Worm (Caenorhabditis elegans): ENCODE measurements around the gene K08H2.5.

K08H2.5 gene

DNA sequence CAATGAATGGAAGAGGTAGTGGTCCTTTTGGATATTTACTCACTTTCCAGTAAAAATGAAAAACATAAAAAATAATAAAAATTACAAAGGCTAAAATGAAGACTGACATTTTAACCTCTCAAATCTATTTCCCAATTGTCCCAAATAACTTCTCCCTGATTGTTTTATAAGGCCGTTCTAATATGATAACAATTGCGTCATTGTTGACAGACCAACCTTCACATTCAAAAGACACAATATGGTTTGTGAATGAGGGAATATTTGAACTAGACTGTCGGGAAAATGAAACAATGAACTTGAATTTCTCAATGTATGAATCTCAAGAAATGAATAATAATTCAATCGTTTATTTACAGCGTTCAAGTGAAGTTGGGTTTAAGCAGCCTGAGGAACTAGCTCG is 25.1 kb upstream of the K08H2.5 start, which contains the start of gene cyp-14A1:
TSS of gene cyp-14A1 (minus strand) at position 126 of the 400 bp plus-strand sequence.
- TF ChIP-seq med-1 (GFP tag; optimal IDR thresholded peaks at IDR 0.05; ENCODE audit: insufficient read depth) = no peak
- no peak for TF ChIP-seq ztf-23 (GFP tag; IDR thresholded peaks at IDR 0.05)
- no peak for TF ChIP-seq flt-1 (GFP tag; IDR thresholded peaks at IDR 0.05)
- TF ChIP-seq tab-1 (GFP tag; IDR thresholded peaks at IDR 0.05) = no peak
- TF ChIP-seq klf-2 (GFP tag; conservative IDR thresholded peaks at IDR 0.05) = no peak
- no peak for TF ChIP-seq T22C8.4 (GFP tag; IDR thresholded peaks at IDR 0.05)
- no peak for TF ChIP-seq ref-1 (GFP tag; conservative IDR thresholded peaks at IDR 0.05)
- no peak for TF ChIP-seq cog-1 (tag; optimal IDR thresholded peaks at IDR 0.05)
- no peak for TF ChIP-seq ztf-29 (GFP tag; IDR thresholded peaks at IDR 0.05)

DNA sequence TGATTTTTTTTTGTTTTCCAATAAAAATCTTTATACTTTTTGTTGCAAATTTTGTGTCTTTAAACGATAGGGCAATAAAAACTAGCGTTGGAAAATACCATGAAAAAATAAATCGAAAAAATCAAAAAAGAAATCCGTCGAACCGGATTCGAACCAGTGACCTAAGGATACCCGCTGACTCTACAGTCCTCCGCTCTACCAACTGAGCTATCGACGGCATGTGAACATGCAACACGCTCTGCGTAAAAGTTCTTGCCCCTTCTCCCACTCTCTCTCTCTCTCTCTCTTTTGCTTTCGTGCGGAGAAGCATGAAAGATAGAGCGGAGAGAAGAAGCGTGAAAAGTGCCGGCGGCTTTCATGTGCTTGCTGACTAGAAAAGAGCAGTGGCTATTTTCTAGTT is 22.4 kb upstream of the K08H2.5 start:
- peak; percentile 90 for TF ChIP-seq klf-2 (GFP tag; conservative IDR thresholded peaks at IDR 0.05)
- TF ChIP-seq ztf-29 (GFP tag; IDR thresholded peaks at IDR 0.05) = peak; percentile 88
- TF ChIP-seq T22C8.4 (GFP tag; IDR thresholded peaks at IDR 0.05) = peak; percentile 89
- peak; percentile 92 for TF ChIP-seq flt-1 (GFP tag; IDR thresholded peaks at IDR 0.05)
- peak; percentile 92 for TF ChIP-seq tab-1 (GFP tag; IDR thresholded peaks at IDR 0.05)
- TF ChIP-seq med-1 (GFP tag; optimal IDR thresholded peaks at IDR 0.05; ENCODE audit: insufficient read depth) = peak; percentile 28
- peak; percentile 94 for TF ChIP-seq ztf-23 (GFP tag; IDR thresholded peaks at IDR 0.05)
- TF ChIP-seq ref-1 (GFP tag; conservative IDR thresholded peaks at IDR 0.05) = peak; percentile 77
- peak; percentile 44 for TF ChIP-seq cog-1 (tag; optimal IDR thresholded peaks at IDR 0.05)

ce11 chrX:13262195-13262594 is 20.1 kb upstream of the K08H2.5 start, which contains the start of gene K09A11.1:
Gene K09A11.1, plus strand, starts transcription at chrX:13262495.
- no peak for TF ChIP-seq ref-1 (GFP tag; conservative IDR thresholded peaks at IDR 0.05)
- no peak for TF ChIP-seq klf-2 (GFP tag; conservative IDR thresholded peaks at IDR 0.05)
- TF ChIP-seq med-1 (GFP tag; optimal IDR thresholded peaks at IDR 0.05; ENCODE audit: insufficient read depth) = no peak
- no peak for TF ChIP-seq ztf-23 (GFP tag; IDR thresholded peaks at IDR 0.05)
- no peak for TF ChIP-seq ztf-29 (GFP tag; IDR thresholded peaks at IDR 0.05)
- TF ChIP-seq T22C8.4 (GFP tag; IDR thresholded peaks at IDR 0.05) = no peak
- TF ChIP-seq tab-1 (GFP tag; IDR thresholded peaks at IDR 0.05) = no peak
- no peak for TF ChIP-seq flt-1 (GFP tag; IDR thresholded peaks at IDR 0.05)
- TF ChIP-seq cog-1 (tag; optimal IDR thresholded peaks at IDR 0.05) = no peak

DNA sequence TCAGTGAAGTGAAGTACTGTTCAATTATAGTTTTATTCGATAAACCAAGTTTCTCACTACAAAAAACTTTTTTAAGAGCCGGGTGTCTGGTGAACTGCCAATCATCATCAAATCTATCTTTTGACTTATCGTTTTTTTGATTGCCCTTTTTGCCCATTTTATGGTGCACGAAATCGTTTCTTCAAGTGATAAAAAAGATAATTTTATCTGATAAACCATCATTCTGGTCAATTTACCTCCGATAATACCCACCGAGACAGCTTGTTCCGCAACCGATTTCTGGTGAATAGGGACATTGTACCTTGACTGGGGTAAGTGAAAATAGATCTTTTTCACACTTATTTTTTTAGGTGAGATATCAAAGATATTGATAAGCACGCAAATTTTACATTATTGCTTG is 15.4 kb upstream of the K08H2.5 start, which contains the start of gene K08H2.10:
TSS of gene K08H2.10 (plus strand) at position 230 of the 400 bp plus-strand sequence.
- TF ChIP-seq tab-1 (GFP tag; IDR thresholded peaks at IDR 0.05) (no peak), ztf-29 (GFP tag; IDR thresholded peaks at IDR 0.05) (no peak), cog-1 (tag; optimal IDR thresholded peaks at IDR 0.05) (no peak)

ce11 chrX:13251914-13252434 is 9.8 kb upstream of the K08H2.5 start, which contains the start of gene nhr-32:
Gene nhr-32, plus strand, starts transcription at chrX:13251964.
- no peak for TF ChIP-seq flt-1 (GFP tag; IDR thresholded peaks at IDR 0.05)
- no peak for TF ChIP-seq ztf-23 (GFP tag; IDR thresholded peaks at IDR 0.05)
- TF ChIP-seq cog-1 (tag; optimal IDR thresholded peaks at IDR 0.05) = no peak
- no peak for TF ChIP-seq tab-1 (GFP tag; IDR thresholded peaks at IDR 0.05)

DNA sequence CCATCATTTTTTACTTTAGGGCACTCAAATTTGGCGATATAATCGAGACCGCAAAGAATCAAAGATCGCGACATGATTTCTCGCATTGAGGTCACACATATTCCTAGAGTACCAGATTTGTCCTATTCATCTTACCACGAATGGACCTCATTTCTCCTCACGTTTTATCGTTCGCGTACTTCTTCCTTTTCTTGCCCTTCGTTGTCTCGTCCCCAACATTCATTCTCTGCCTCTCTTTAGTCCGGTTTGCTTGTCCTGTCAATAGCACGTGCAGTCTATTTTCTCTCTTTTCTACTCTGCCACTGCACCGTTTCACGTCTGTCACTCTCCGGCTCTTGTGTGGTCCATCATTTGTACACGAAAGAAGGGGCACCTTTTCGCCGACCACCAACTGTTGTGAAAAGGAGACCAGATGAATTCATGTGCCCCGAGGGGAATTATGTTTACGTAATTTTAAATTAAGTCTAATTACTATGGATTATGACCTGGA is 9.3 kb upstream of the K08H2.5 start:
- TF ChIP-seq cog-1 (tag; optimal IDR thresholded peaks at IDR 0.05) (peak; percentile 30), ref-1 (GFP tag; conservative IDR thresholded peaks at IDR 0.05) (no peak), tab-1 (GFP tag; IDR thresholded peaks at IDR 0.05) (no peak), ztf-29 (GFP tag; IDR thresholded peaks at IDR 0.05) (no peak), ztf-23 (GFP tag; IDR thresholded peaks at IDR 0.05) (no peak), klf-2 (GFP tag; conservative IDR thresholded peaks at IDR 0.05) (no peak), med-1 (GFP tag; optimal IDR thresholded peaks at IDR 0.05; ENCODE audit: insufficient read depth) (no peak), flt-1 (GFP tag; IDR thresholded peaks at IDR 0.05) (0 out of 2 replicates have a peak, but pooled peaks have one; percentile 51), T22C8.4 (GFP tag; IDR thresholded peaks at IDR 0.05) (no peak)

ce11 chrX:13250163-13250562 is 8.0 kb upstream of the K08H2.5 start:
- TF ChIP-seq ztf-29 (GFP tag; IDR thresholded peaks at IDR 0.05) = no peak
- TF ChIP-seq klf-2 (GFP tag; conservative IDR thresholded peaks at IDR 0.05) = no peak
- no peak for TF ChIP-seq T22C8.4 (GFP tag; IDR thresholded peaks at IDR 0.05)
- no peak for TF ChIP-seq ref-1 (GFP tag; conservative IDR thresholded peaks at IDR 0.05)
- TF ChIP-seq flt-1 (GFP tag; IDR thresholded peaks at IDR 0.05) = no peak
- no peak for TF ChIP-seq ztf-23 (GFP tag; IDR thresholded peaks at IDR 0.05)
- TF ChIP-seq tab-1 (GFP tag; IDR thresholded peaks at IDR 0.05) = no peak
- no peak for TF ChIP-seq med-1 (GFP tag; optimal IDR thresholded peaks at IDR 0.05; ENCODE audit: insufficient read depth)
- no peak for TF ChIP-seq cog-1 (tag; optimal IDR thresholded peaks at IDR 0.05)

DNA sequence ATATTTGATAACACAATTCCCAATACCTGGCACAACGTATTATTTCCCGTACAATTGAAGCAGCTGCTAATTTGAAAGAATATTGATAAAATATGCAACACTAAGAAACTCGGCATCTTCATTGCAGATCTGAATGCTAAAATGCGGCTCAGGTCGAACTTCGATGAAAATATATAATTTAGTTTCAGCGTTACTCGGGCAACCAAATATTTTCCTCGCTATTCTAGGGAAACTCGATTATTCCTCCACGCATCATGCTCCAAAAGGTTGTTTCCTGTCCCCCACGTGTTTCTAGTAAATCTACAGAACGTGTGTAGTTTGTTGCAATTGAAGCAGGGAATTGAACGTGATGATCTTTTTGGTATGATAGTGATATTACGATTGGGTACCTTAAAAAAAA is 7.0 kb upstream of the K08H2.5 start:
- TF ChIP-seq ztf-23 (GFP tag; IDR thresholded peaks at IDR 0.05) = no peak
- no peak for TF ChIP-seq klf-2 (GFP tag; conservative IDR thresholded peaks at IDR 0.05)
- TF ChIP-seq ref-1 (GFP tag; conservative IDR thresholded peaks at IDR 0.05) = no peak
- TF ChIP-seq flt-1 (GFP tag; IDR thresholded peaks at IDR 0.05) = no peak
- TF ChIP-seq cog-1 (tag; optimal IDR thresholded peaks at IDR 0.05) = no peak
- no peak for TF ChIP-seq ztf-29 (GFP tag; IDR thresholded peaks at IDR 0.05)
- TF ChIP-seq med-1 (GFP tag; optimal IDR thresholded peaks at IDR 0.05; ENCODE audit: insufficient read depth) = no peak
- no peak for TF ChIP-seq T22C8.4 (GFP tag; IDR thresholded peaks at IDR 0.05)
- no peak for TF ChIP-seq tab-1 (GFP tag; IDR thresholded peaks at IDR 0.05)

- TF ChIP-seq med-1 (GFP tag; optimal IDR thresholded peaks at IDR 0.05; ENCODE audit: insufficient read depth) (no peak), tab-1 (GFP tag; IDR thresholded peaks at IDR 0.05) (no peak), T22C8.4 (GFP tag; IDR thresholded peaks at IDR 0.05) (no peak), flt-1 (GFP tag; IDR thresholded peaks at IDR 0.05) (no peak), ref-1 (GFP tag; conservative IDR thresholded peaks at IDR 0.05) (no peak), cog-1 (tag; optimal IDR thresholded peaks at IDR 0.05) (no peak), ztf-23 (GFP tag; IDR thresholded peaks at IDR 0.05) (no peak), klf-2 (GFP tag; conservative IDR thresholded peaks at IDR 0.05) (no peak), ztf-29 (GFP tag; IDR thresholded peaks at IDR 0.05) (no peak)
Measured at ce11 chrX:13248265-13248664, 6.1 kb upstream of the K08H2.5 start, which contains the start of gene K08H2.7. Gene K08H2.7, minus strand, starts transcription at chrX:13248437.
